Worm (Caenorhabditis elegans): ENCODE results near the gene nlp-101.
A peak's percentile ranks its signal among the peaks of the same experiment; 100 is the strongest.

The nlp-101 gene

DNA sequence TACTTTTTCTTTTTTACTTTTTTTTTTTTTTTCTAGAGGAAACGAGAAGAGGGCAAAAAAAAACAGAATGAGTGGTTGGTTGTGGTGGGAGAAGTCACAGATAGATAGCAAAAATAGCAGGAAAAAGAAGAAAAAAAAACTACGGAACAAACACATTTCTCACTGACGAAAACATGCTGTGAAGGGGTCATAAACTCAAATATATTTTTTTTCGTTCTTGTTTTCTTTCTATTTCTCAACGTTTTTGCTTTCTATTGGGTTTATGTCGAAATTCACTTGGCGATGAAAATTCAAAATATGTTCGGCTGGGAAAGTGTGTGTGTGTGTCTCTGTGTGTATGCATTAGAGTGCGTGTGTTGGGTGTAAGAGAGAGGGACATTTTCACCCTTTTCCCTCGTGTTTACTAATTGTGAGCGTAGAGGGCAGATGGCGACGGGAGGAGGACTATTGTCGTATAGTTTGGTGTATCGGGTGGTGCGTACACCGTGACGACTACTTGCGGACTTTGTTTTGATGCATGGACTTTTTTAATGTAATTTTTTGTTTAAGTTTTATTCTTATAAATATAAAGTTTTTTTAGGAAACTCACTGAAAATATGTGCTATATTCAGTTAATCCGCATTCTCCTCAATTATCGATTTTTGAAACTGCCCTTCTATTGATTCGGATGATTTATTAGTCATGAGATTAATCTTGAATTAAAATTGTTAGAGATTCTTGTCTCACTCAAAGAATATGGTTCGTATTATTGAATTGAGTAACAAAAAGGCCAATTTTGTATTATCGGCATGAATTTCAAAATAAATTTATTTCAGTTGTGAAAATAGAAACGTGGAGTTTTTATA, 29.1 kb upstream of the nlp-101 start (continued):
- TF ChIP-seq Y55F3AM.14 (GFP tag; optimal IDR thresholded peaks at IDR 0.05) (no peak), nhr-10 (tag; optimal IDR thresholded peaks at IDR 0.05) (no peak), egl-27 (tag; optimal IDR thresholded peaks at IDR 0.05) (peak; percentile 12), C34F6.9 (tag; optimal IDR thresholded peaks at IDR 0.05) (peak; percentile 79), unc-55 (GFP tag; optimal IDR thresholded peaks at IDR 0.05) (peak; percentile 22), nhr-25 (tag; optimal IDR thresholded peaks at IDR 0.05) (peak; percentile 64), nhr-23 (tag; optimal IDR thresholded peaks at IDR 0.05) (no peak), sma-3 (GFP tag; optimal IDR thresholded peaks at IDR 0.05) (peak; percentile 2), peb-1 (tag; optimal IDR thresholded peaks at IDR 0.05) (no peak), blmp-1 (tag; optimal IDR thresholded peaks at IDR 0.05; ENCODE audit: insufficient read depth) (peak; percentile 59), R02D3.7 (tag; optimal IDR thresholded peaks at IDR 0.05) (no peak), lin-11 (tag; optimal IDR thresholded peaks at IDR 0.05) (no peak), lin-13 (GFP tag; optimal IDR thresholded peaks at IDR 0.05) (no peak), ceh-82 (tag; optimal IDR thresholded peaks at IDR 0.05) (no peak), ZK546.5 (tag; optimal IDR thresholded peaks at IDR 0.05) (no peak), aly-2 (tag; optimal IDR thresholded peaks at IDR 0.05) (no peak), ztf-11 (tag; optimal IDR thresholded peaks at IDR 0.05) (no peak), ama-1 (optimal IDR thresholded peaks at IDR 0.05) (no peak), fos-1 (tag; optimal IDR thresholded peaks at IDR 0.05) (peak; percentile 40), nhr-6 (tag; optimal IDR thresholded peaks at IDR 0.05) (peak; percentile 70), gmeb-1 (tag; optimal IDR thresholded peaks at IDR 0.05) (no peak), F13H6.1 (tag; optimal IDR thresholded peaks at IDR 0.05) (peak; percentile 75), nhr-237 (tag; optimal IDR thresholded peaks at IDR 0.05) (no peak), zag-1 (tag; optimal IDR thresholded peaks at IDR 0.05) (peak; percentile 35), mab-5 (tag; optimal IDR thresholded peaks at IDR 0.05) (no peak)

DNA sequence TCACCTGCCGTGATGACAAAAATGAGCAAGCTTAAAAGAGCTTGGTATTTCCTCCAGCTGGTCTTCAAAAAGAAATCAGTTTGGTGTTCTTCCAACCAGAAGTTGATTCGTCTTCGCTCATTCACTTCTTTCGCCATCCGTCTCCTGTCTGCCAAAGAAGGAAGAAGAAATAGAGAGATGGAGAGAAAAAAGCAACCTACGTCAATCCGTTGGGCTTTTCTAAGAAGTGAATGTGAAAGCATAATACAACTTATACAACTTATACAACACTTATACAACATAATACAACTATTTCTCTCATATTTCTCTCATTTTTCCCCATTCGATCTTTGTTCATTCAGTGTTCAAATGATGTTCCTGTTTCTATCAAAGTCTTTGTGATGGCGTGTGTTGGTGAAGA, 27.7 kb upstream of the nlp-101 start:
- TF ChIP-seq F13H6.1 (tag; optimal IDR thresholded peaks at IDR 0.05) = no peak
- no peak for TF ChIP-seq mab-5 (tag; optimal IDR thresholded peaks at IDR 0.05)
- TF ChIP-seq sma-9 (GFP tag; optimal IDR thresholded peaks at IDR 0.05) = peak; percentile 69
- no peak for TF ChIP-seq sma-9 (tag; optimal IDR thresholded peaks at IDR 0.05)
- TF ChIP-seq R02D3.7 (tag; optimal IDR thresholded peaks at IDR 0.05) = no peak
- TF ChIP-seq unc-55 (GFP tag; optimal IDR thresholded peaks at IDR 0.05) = peak; percentile 22
- TF ChIP-seq sma-3 (GFP tag; optimal IDR thresholded peaks at IDR 0.05) = no peak
- TF ChIP-seq C34F6.9 (tag; optimal IDR thresholded peaks at IDR 0.05) = peak; percentile 25
- no peak for TF ChIP-seq unc-39 (tag; optimal IDR thresholded peaks at IDR 0.05)
- peak; percentile 41 for TF ChIP-seq nhr-21 (tag; optimal IDR thresholded peaks at IDR 0.05)
- TF ChIP-seq nhr-6 (tag; optimal IDR thresholded peaks at IDR 0.05) = peak; percentile 34
- TF ChIP-seq alr-1 (tag; optimal IDR thresholded peaks at IDR 0.05) = no peak
- no peak for TF ChIP-seq snpc-4 (tag; optimal IDR thresholded peaks at IDR 0.05)
- TF ChIP-seq lin-13 (GFP tag; optimal IDR thresholded peaks at IDR 0.05) = peak; percentile 30
- no peak for TF ChIP-seq sem-4 (tag; optimal IDR thresholded peaks at IDR 0.05)
- TF ChIP-seq nhr-129 (tag; optimal IDR thresholded peaks at IDR 0.05) = peak; percentile 9
- TF ChIP-seq ztf-1 (GFP tag; conservative IDR thresholded peaks at IDR 0.05) = no peak
- TF ChIP-seq elt-3 (tag; optimal IDR thresholded peaks at IDR 0.05) = no peak
- peak in 1 of 2 experiments; percentile 33 for TF ChIP-seq lsy-2 (tag; optimal IDR thresholded peaks at IDR 0.05)
- TF ChIP-seq crh-2 (tag; optimal IDR thresholded peaks at IDR 0.05) = peak; percentile 46
- no peak for TF ChIP-seq mdl-1 (tag; optimal IDR thresholded peaks at IDR 0.05)

DNA sequence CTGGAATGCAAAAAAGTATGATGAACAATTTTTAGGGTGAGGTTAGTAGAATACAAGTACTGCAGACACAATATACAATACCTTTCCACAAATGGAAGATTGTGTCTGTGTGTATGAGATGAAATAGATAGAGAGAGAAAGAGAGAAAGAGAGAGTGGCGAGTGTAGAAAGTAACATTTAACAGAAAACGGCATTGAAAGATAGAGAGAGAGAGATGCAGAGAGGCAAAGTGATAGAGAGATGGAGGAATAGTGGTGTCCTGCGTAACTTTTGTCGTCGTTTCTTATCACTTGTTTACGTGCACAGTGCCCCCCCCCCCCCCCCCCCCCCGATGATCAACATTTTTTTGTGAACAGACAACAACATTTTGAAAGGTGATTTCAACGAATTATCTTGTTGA, 23.9 kb upstream of the nlp-101 start:
- TF ChIP-seq elt-3 (tag; optimal IDR thresholded peaks at IDR 0.05) = no peak
- no peak for TF ChIP-seq ZK546.5 (tag; optimal IDR thresholded peaks at IDR 0.05)
- peak; percentile 3 for TF ChIP-seq egl-27 (tag; optimal IDR thresholded peaks at IDR 0.05)
- peak; percentile 48 for TF ChIP-seq gmeb-1 (tag; optimal IDR thresholded peaks at IDR 0.05)
- TF ChIP-seq sma-3 (GFP tag; optimal IDR thresholded peaks at IDR 0.05) = peak; percentile 67
- TF ChIP-seq snpc-4 (tag; optimal IDR thresholded peaks at IDR 0.05) = no peak
- TF ChIP-seq elt-1 (tag; optimal IDR thresholded peaks at IDR 0.05) = no peak
- no peak for TF ChIP-seq nhr-237 (tag; optimal IDR thresholded peaks at IDR 0.05)
- no peak for TF ChIP-seq nhr-23 (tag; optimal IDR thresholded peaks at IDR 0.05)
- no peak for TF ChIP-seq lin-39 (tag; optimal IDR thresholded peaks at IDR 0.05)
- TF ChIP-seq blmp-1 (tag; optimal IDR thresholded peaks at IDR 0.05; ENCODE audit: insufficient read depth) = peak; percentile 68
- TF ChIP-seq R02D3.7 (tag; optimal IDR thresholded peaks at IDR 0.05) = no peak
- TF ChIP-seq Y55F3AM.14 (GFP tag; optimal IDR thresholded peaks at IDR 0.05) = no peak
- no peak for TF ChIP-seq ama-1 (optimal IDR thresholded peaks at IDR 0.05)
- TF ChIP-seq mab-5 (tag; optimal IDR thresholded peaks at IDR 0.05) = no peak
- TF ChIP-seq crh-2 (tag; optimal IDR thresholded peaks at IDR 0.05) = peak; percentile 46
- TF ChIP-seq nhr-129 (tag; optimal IDR thresholded peaks at IDR 0.05) = peak; percentile 47
- TF ChIP-seq aly-2 (tag; optimal IDR thresholded peaks at IDR 0.05) = no peak
- peak; percentile 37 for TF ChIP-seq F13H6.1 (tag; optimal IDR thresholded peaks at IDR 0.05)
- no peak for TF ChIP-seq alr-1 (tag; optimal IDR thresholded peaks at IDR 0.05)
- TF ChIP-seq ztf-1 (GFP tag; conservative IDR thresholded peaks at IDR 0.05) = no peak
- peak; percentile 75 for TF ChIP-seq sma-9 (GFP tag; optimal IDR thresholded peaks at IDR 0.05)
- no peak for TF ChIP-seq sma-9 (tag; optimal IDR thresholded peaks at IDR 0.05)
- TF ChIP-seq mbf-1 (tag; optimal IDR thresholded peaks at IDR 0.05) = no peak
- no peak for TF ChIP-seq dmd-4 (tag; optimal IDR thresholded peaks at IDR 0.05)
- TF ChIP-seq nhr-12 (tag; optimal IDR thresholded peaks at IDR 0.05) = no peak
- TF ChIP-seq nhr-25 (tag; optimal IDR thresholded peaks at IDR 0.05) = peak; percentile 65
- no peak for TF ChIP-seq nhr-6 (tag; optimal IDR thresholded peaks at IDR 0.05)
- TF ChIP-seq unc-55 (GFP tag; optimal IDR thresholded peaks at IDR 0.05) = peak; percentile 35
- no peak for TF ChIP-seq lin-11 (tag; optimal IDR thresholded peaks at IDR 0.05)
- no peak for TF ChIP-seq ceh-16 (tag; optimal IDR thresholded peaks at IDR 0.05)
- TF ChIP-seq lin-13 (GFP tag; optimal IDR thresholded peaks at IDR 0.05) = no peak
- no peak for TF ChIP-seq ztf-11 (tag; optimal IDR thresholded peaks at IDR 0.05)

Data from whole organism, L2 larva.